Worm (Caenorhabditis elegans) whole organism, L2 larva: ENCODE results near the gene F10C1.1.

Source experiments
- ceh-82 ChIP-seq: fragments of 150-350 bp; optimal IDR thresholded peaks from 2 replicates; lab custom pipeline; 2014; ENCODE audit warnings: missing biosample characterization, missing genetic modification characterization
- lin-13 ChIP-seq: fragments of 150-350 bp; optimal IDR thresholded peaks from 2 replicates; lab custom pipeline; 2014; ENCODE audit warnings: missing biosample characterization, missing genetic modification reagents, missing genetic modification characterization
- lin-39 ChIP-seq: fragments of 150-350 bp; optimal IDR thresholded peaks from 2 replicates; lab custom pipeline; 2014; ENCODE audit warnings: missing biosample characterization, missing genetic modification reagents, missing genetic modification characterization
- nhr-10 ChIP-seq: sonication (generic microtip); optimal IDR thresholded peaks from 2 replicates; lab custom pipeline; 2017; ENCODE audit warnings: missing biosample characterization, missing genetic modification characterization
- nhr-23 ChIP-seq: fragments of 150-350 bp; optimal IDR thresholded peaks from 2 replicates; lab custom pipeline; 2014; ENCODE audit warnings: missing biosample characterization, missing genetic modification reagents, missing genetic modification characterization
- nhr-77 ChIP-seq: fragments of 150-350 bp; optimal IDR thresholded peaks from 2 replicates; lab custom pipeline; 2014; ENCODE audit warnings: missing biosample characterization, missing genetic modification characterization
- unc-62 ChIP-seq: fragments of 150-350 bp; optimal IDR thresholded peaks from 2 replicates; lab custom pipeline; 2014; ENCODE audit warnings: missing biosample characterization, missing genetic modification reagents, missing genetic modification characterization

- TF ChIP-seq ceh-82 (no peak), lin-39 (tag; lab: Kevin White, UChicago) (no peak), lin-13 (no peak), unc-62 (no peak), nhr-23 (tag; lab: Kevin White, UChicago) (no peak), nhr-10 (tag; lab: Kevin White, UChicago) (no peak), nhr-77 (tag; lab: Kevin White, UChicago) (no peak)
Observed at ce11 chrII:5734883-5735282, 39.1 kb upstream of the F10C1.1 start.
